Worm (Caenorhabditis elegans) whole organism, L1 larva: ENCODE results near the gene T06E6.1.
A peak's percentile ranks its signal among the peaks of the same experiment; 100 is the strongest.
"Not testable (repeated sequence)": the region's sequence is repeated elsewhere in the genome, so short reads cannot be mapped to it uniquely, and the experiment has no call there.

Experiments
- F16B12.6 ChIP-seq: fragments of 150-350 bp; optimal IDR thresholded peaks from 2 replicates; lab custom pipeline; 2014; ENCODE audit warnings: missing biosample characterization, missing genetic modification characterization
- Y116A8C.19 ChIP-seq: sonication (generic microtip); optimal IDR thresholded peaks from 2 replicates; lab custom pipeline; 2016; ENCODE audit warnings: missing compliant biosample characterization, missing genetic modification characterization, borderline replicate concordance
- aly-2 ChIP-seq: fragments of 150-350 bp; optimal IDR thresholded peaks from 2 replicates; lab custom pipeline; 2014; ENCODE audit warnings: missing biosample characterization, missing genetic modification characterization
- ceh-88 ChIP-seq: fragments of 200-800 bp; sonication (Bioruptor generic); IDR thresholded peaks from 2 replicates; pipeline ENCODE4 v1.3.6; 2022; ENCODE audit warnings: missing genetic modification characterization, missing compliant biosample characterization
- ces-1 ChIP-seq: fragments of 150-350 bp; optimal IDR thresholded peaks from 2 replicates; lab custom pipeline; 2014; ENCODE audit warnings: missing biosample characterization, missing genetic modification reagents, missing genetic modification characterization
- efl-1 ChIP-seq, 4 experiments: fragments of 150-350 bp; optimal IDR thresholded peaks in 3 of 4; peaks in 1 of 4; 1 replicate in 1 of 4; 2 replicates in 3 of 4; lab custom pipeline; 2014; ENCODE audit warnings: missing biosample characterization in 2 of 4, missing genetic modification characterization in 2 of 4, missing genetic modification reagents in 2 of 4
- egl-27 ChIP-seq, 2 experiments: fragments of 150-350 bp in 1 of 2; sonication (generic microtip); optimal IDR thresholded peaks; 3 replicates each; lab custom pipeline; 2017 to 2018; ENCODE audit warnings: missing biosample characterization in 2 of 2, missing genetic modification characterization in 2 of 2, missing genetic modification reagents in 2 of 2
- elt-2 ChIP-seq: sonication (generic microtip); optimal IDR thresholded peaks from 2 replicates; lab custom pipeline; 2016; ENCODE audit warnings: missing genetic modification characterization, mild to moderate bottlenecking, inconsistent platforms, missing compliant biosample characterization, missing genetic modification reagents
- fkh-10 ChIP-seq: sonication (generic microtip); optimal IDR thresholded peaks from 2 replicates; lab custom pipeline; 2017; ENCODE audit warnings: missing biosample characterization, missing genetic modification reagents, missing genetic modification characterization
- fkh-4 ChIP-seq: sonication (generic microtip); optimal IDR thresholded peaks from 2 replicates; lab custom pipeline; 2016; ENCODE audit warnings: missing compliant biosample characterization, missing genetic modification characterization, borderline replicate concordance
- fos-1 ChIP-seq: fragments of 150-350 bp; optimal IDR thresholded peaks from 2 replicates; lab custom pipeline; 2014; ENCODE audit warnings: missing biosample characterization, missing genetic modification characterization
- grh-1 ChIP-seq: fragments of 200-800 bp; sonication (Bioruptor generic); IDR thresholded peaks from 2 replicates; pipeline ENCODE4 v1.3.6; 2022; ENCODE audit warnings: missing genetic modification reagents, missing genetic modification characterization, missing compliant biosample characterization
- hlh-17 ChIP-seq: fragments of 200-800 bp; sonication (Bioruptor generic); optimal IDR thresholded peaks from 2 replicates; lab custom pipeline; 2018; ENCODE audit warnings: missing genetic modification characterization, mild to moderate bottlenecking, missing compliant biosample characterization, moderate library complexity, borderline replicate concordance
- irx-1 ChIP-seq: sonication (generic microtip); optimal IDR thresholded peaks from 2 replicates; lab custom pipeline; 2016; ENCODE audit warnings: missing genetic modification characterization, missing compliant biosample characterization
- isw-1 ChIP-seq: fragments of 200-800 bp; sonication (Bioruptor generic); IDR thresholded peaks from 2 replicates; pipeline ENCODE4 v1.3.6; 2022; ENCODE audit warnings: missing genetic modification characterization, missing compliant biosample characterization
- jun-1 ChIP-seq: fragments of 150-350 bp; optimal IDR thresholded peaks from 2 replicates; lab custom pipeline; 2014; ENCODE audit warnings: missing biosample characterization, missing genetic modification reagents, missing genetic modification characterization
- lin-13 ChIP-seq: fragments of 150-350 bp; optimal IDR thresholded peaks from 2 replicates; lab custom pipeline; 2014; ENCODE audit warnings: missing biosample characterization, missing genetic modification reagents, missing genetic modification characterization
- lin-35 ChIP-seq, 2 experiments: fragments of 150-350 bp; optimal IDR thresholded peaks; 2 replicates each; lab custom pipeline; 2014; ENCODE audit warnings: missing biosample characterization in 2 of 2, missing genetic modification characterization in 2 of 2, missing genetic modification reagents in 2 of 2
- mdl-1 ChIP-seq, 2 experiments: fragments of 150-350 bp; optimal IDR thresholded peaks; 2 replicates each; lab custom pipeline; 2014 to 2017; ENCODE audit warnings: missing biosample characterization in 2 of 2, missing genetic modification characterization in 2 of 2, inconsistent platforms in 1 of 2
- mep-1 ChIP-seq: fragments of 150-350 bp; optimal IDR thresholded peaks from 2 replicates; lab custom pipeline; 2014; ENCODE audit warnings: missing biosample characterization, missing genetic modification characterization
- nhr-20 ChIP-seq: sonication (generic microtip); optimal IDR thresholded peaks from 2 replicates; lab custom pipeline; 2016; ENCODE audit warnings: mild to moderate bottlenecking, missing genetic modification characterization, missing compliant biosample characterization
- nhr-47 ChIP-seq: sonication (generic microtip); optimal IDR thresholded peaks from 2 replicates; lab custom pipeline; 2016; ENCODE audit warnings: mild to moderate bottlenecking, missing genetic modification characterization, moderate library complexity, missing compliant biosample characterization
- nhr-71 ChIP-seq: sonication (generic microtip); optimal IDR thresholded peaks from 2 replicates; lab custom pipeline; 2016; ENCODE audit warnings: mild to moderate bottlenecking, missing genetic modification characterization, moderate library complexity, missing compliant biosample characterization
- pax-3 ChIP-seq: fragments of 200-800 bp; sonication (Bioruptor generic); optimal IDR thresholded peaks from 2 replicates; lab custom pipeline; 2018; ENCODE audit warnings: mild to moderate bottlenecking, missing genetic modification characterization, moderate library complexity, missing compliant biosample characterization
- pqm-1 ChIP-seq: sonication (generic microtip); optimal IDR thresholded peaks from 3 replicates; lab custom pipeline; 2017; ENCODE audit warnings: missing biosample characterization, missing genetic modification characterization
- rnt-1 ChIP-seq: sonication (generic microtip); optimal IDR thresholded peaks from 2 replicates; lab custom pipeline; 2016; ENCODE audit warnings: mild to moderate bottlenecking, missing genetic modification characterization, moderate library complexity, missing compliant biosample characterization
- sptf-1 ChIP-seq: fragments of 150-350 bp; optimal IDR thresholded peaks from 2 replicates; lab custom pipeline; 2014; ENCODE audit warnings: missing biosample characterization, missing genetic modification characterization
- unc-130 ChIP-seq: fragments of 150-350 bp; optimal IDR thresholded peaks from 2 replicates; lab custom pipeline; 2017; ENCODE audit warnings: missing biosample characterization, missing genetic modification characterization, inconsistent platforms
- vab-15 ChIP-seq: sonication (generic microtip); optimal IDR thresholded peaks from 2 replicates; lab custom pipeline; 2017; ENCODE audit warnings: missing genotype, mild to moderate bottlenecking, missing genetic modification characterization, missing compliant biosample characterization

T06E6.1 gene

DNA sequence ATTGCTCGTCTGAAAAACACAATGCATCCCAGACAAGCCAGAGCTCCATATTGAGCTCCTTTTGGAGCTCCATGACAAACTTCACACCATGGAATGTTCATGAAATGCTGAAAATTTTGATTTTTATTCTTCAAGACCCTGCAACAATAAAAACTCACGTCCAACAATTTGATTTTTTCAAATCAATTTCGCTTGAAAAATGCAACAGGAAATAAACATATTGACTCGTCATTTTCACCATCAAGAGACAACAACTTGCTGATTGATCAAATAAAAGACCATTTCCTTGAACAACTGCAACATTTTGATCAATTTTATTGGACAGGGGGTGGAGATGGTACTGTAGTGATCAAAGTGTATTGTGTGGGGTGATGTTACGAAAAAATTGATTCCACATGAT is 25.1 kb downstream of the T06E6.1 start, which contains the start of gene nhr-269:
Gene nhr-269, minus strand, starts transcription at position 101 of the 400 bp plus-strand sequence.
- no peak for TF ChIP-seq jun-1

DNA sequence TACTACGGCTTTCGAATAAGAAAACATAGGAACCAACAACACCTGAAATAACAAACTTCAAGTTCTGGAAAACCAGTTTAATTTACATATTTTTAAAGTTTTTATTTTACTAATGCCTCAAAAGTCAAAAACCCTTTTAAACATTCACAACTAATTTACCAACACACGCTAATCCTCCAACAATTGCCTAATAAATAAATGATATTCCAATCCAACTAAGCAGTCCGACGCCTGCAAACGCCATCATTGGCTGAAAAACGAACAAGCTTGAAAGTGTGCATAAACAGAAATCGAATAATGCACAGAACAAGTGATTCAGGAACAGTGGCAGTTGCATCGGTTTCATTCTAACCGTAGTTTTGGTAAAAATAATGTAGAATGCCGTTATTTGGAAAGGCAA is 27.0 kb downstream of the T06E6.1 start:
- TF ChIP-seq grh-1 (GFP tag; lab: Robert Waterston, UW) (no peak), fkh-10 (GFP tag; lab: Kevin White, UChicago) (no peak)

DNA sequence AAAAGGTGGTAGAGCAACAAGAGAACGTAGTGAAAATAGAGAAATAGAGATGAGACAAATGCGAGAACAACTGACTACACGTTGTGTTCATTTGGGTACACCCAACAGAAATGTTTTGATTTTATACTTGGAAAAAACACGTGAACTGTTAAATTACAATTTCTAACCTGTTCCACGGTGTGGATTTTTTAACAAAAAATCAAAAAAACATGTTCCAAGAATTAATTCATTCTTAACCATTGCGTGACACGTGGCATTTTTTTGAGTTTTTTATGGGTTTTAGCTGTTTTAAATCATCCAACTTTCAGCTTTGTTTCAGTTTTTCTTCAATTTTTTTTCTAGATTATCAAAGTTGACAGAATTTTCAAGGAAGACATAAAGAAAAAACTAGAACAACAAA is 33.3 kb downstream of the T06E6.1 start, which contains the start of gene ech-1.1:
Gene ech-1.1, minus strand, starts transcription at position 101 of the 400 bp plus-strand sequence.
- not testable (repeated sequence) for TF ChIP-seq unc-130; vab-15 (tag; lab: Kevin White, UChicago); fkh-4 (tag; lab: Kevin White, UChicago)

DNA sequence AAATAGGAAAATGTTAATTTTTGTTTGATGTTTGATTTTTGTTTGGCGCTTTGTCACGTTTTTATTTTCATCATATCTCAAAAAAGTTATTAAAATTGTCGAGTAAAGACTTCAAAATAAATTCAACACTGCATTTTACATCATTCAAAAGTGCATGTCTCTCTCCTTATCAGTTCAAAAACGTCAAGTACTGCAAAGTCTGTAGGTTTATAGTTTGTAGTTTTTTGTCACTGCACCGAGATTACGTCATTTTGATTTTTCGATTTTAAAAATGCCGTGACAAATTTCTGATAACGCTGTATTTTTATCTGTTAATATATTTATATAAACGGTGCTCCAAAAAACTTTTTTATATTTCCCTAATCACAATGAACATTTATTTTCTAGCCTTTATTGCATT is 40.1 kb downstream of the T06E6.1 start, which contains the start of gene C29F3.7:
Gene C29F3.7, plus strand, starts transcription at position 254 of the 400 bp plus-strand sequence.
- TF ChIP-seq pax-3 (tag; lab: Kevin White, UChicago), result peak; percentile 67
- TF ChIP-seq lin-35 (GFP tag; optimal IDR thresholded peaks at IDR 0.05; lab: Kevin White, UChicago), result peak in 1 of 2 experiments; percentile 42
- no peak for TF ChIP-seq ceh-88 (GFP tag; lab: Robert Waterston, UW)
- TF ChIP-seq pqm-1, result peak; percentile 55
- no peak for TF ChIP-seq efl-1 (optimal IDR thresholded peaks at IDR 0.05; lab: Kevin White, UChicago)
- peak in 1 of 2 experiments; percentile 44 for TF ChIP-seq efl-1 (GFP tag; optimal IDR thresholded peaks at IDR 0.05 in 1 of 2; lab: Kevin White, UChicago)
- TF ChIP-seq sptf-1, result no peak
- no peak for TF ChIP-seq egl-27 (tag; optimal IDR thresholded peaks at IDR 0.05; lab: Kevin White, UChicago)
- peak; percentile 98 for TF ChIP-seq elt-2
- TF ChIP-seq mep-1 (tag; lab: Kevin White, UChicago), result no peak
- TF ChIP-seq nhr-20, result peak; percentile 63

DNA sequence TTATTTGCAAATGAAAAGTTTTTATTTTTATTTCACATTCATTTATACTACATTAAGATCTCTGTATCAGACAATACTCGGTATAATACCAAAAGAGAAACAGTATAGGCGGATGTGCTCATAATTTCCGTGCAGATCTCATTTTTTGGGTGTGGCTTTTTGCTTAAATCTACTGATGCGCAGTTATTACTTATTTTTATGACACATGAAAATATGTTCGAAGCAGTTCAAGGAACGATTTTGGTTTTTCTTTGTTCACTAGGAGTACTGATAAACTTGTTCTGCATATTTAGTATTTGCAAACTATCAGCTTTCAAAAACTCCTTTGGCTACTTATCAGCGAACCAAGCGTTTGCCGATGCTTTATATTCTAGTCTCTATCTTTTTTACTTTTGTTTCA is 42.4 kb downstream of the T06E6.1 start, which contains the start of gene srx-58:
Gene srx-58, plus strand, starts transcription at position 301 of the 400 bp plus-strand sequence.
- no peak for TF ChIP-seq ces-1
- no peak for TF ChIP-seq irx-1 (tag; lab: Kevin White, UChicago)
- TF ChIP-seq egl-27 (tag; optimal IDR thresholded peaks at IDR 0.05; lab: Kevin White, UChicago), result no peak

DNA sequence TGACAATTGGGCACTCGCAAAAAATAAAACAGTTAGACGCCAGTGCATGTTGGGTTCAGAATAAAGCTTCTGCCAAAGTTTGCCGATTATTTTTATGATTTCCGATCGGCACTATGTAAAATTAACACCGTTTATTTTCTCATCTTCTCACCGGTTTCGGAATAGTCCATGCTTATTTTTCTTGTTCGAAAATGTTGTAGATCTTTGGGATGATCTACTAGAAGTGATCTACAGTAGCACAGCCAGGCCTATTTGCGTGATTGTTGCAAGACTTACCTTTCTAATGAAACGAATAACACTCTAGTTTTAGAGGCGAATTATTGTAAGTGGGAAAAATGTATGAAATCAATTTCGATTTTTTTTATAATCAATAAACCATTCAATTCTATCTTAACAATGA is 44.1 kb downstream of the T06E6.1 start, which contains the start of gene clec-231:
Gene clec-231, minus strand, starts transcription at position 101 of the 400 bp plus-strand sequence.
- no peak for TF ChIP-seq ceh-88 (GFP tag; lab: Robert Waterston, UW)
- no peak for TF ChIP-seq Y116A8C.19 (tag; lab: Kevin White, UChicago)
- TF ChIP-seq F16B12.6 (tag; lab: Kevin White, UChicago), result no peak
- TF ChIP-seq rnt-1 (tag; lab: Kevin White, UChicago), result no peak
- TF ChIP-seq nhr-71, result no peak
- TF ChIP-seq isw-1, result no peak
- TF ChIP-seq nhr-47 (tag; lab: Kevin White, UChicago), result no peak
- no peak for TF ChIP-seq lin-13
- TF ChIP-seq hlh-17 (GFP tag; lab: Kevin White, UChicago), result no peak
- TF ChIP-seq mdl-1 (tag; optimal IDR thresholded peaks at IDR 0.05; lab: Kevin White, UChicago), result no peak

DNA sequence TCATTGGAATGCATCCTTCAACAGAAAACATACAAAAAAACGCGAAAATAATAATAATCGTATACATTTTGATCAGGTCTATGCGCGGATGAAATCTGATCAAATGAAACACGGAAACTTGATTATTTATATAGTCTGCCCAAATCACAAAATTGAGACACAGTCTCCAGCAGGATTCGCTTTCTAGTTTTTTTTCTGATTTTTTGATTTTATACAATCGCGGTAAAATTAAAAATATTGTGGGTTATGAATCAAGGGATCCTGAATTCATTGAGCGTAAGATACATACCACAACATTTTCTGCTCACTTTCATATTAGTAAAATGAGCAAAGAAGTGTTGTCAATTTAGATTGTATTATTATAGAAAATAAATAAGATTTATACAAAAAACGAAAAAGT is 45.7 kb downstream of the T06E6.1 start, which contains the start of gene clec-230:
Gene clec-230, minus strand, starts transcription at position 101 of the 400 bp plus-strand sequence.
- TF ChIP-seq pax-3 (tag; lab: Kevin White, UChicago), result no peak
- no peak for TF ChIP-seq fos-1 (tag; lab: Kevin White, UChicago)
- no peak for TF ChIP-seq nhr-71
- TF ChIP-seq aly-2, result no peak
- TF ChIP-seq, all 84 proteins: peak for 0
